Fruit fly (Drosophila melanogaster) whole organism, adult: ENCODE measurements around the gene Rpt5.

Experiments used
- CG11617 ChIP-seq: fragments of 200-800 bp; sonication (Bioruptor generic); optimal IDR thresholded peaks from 2 replicates; lab custom pipeline; 2017; ENCODE audit warnings: mild to moderate bottlenecking, missing biosample characterization, missing genetic modification reagents, missing genetic modification characterization
- CG7045 ChIP-seq: fragments of 200-800 bp; sonication (Bioruptor generic); optimal IDR thresholded peaks from 2 replicates; lab custom pipeline; 2017; ENCODE audit warnings: missing biosample characterization, mild to moderate bottlenecking, missing genetic modification characterization
- CG7101 ChIP-seq: fragments of 200-800 bp; sonication (Bioruptor generic); optimal IDR thresholded peaks from 2 replicates; lab custom pipeline; 2018; ENCODE audit warnings: missing biosample characterization, mild to moderate bottlenecking, missing genetic modification characterization, moderate library complexity
- Crg-1 ChIP-seq: fragments of 200-800 bp; sonication (Bioruptor generic); optimal IDR thresholded peaks from 2 replicates; lab custom pipeline; 2016; ENCODE audit warnings: missing biosample characterization, missing genetic modification characterization
- kay ChIP-seq: fragments of 200-800 bp; sonication (Bioruptor generic); peaks from one replicate; lab custom pipeline; 2016; ENCODE audit warnings: missing biosample characterization, missing genetic modification characterization, borderline replicate concordance

DNA sequence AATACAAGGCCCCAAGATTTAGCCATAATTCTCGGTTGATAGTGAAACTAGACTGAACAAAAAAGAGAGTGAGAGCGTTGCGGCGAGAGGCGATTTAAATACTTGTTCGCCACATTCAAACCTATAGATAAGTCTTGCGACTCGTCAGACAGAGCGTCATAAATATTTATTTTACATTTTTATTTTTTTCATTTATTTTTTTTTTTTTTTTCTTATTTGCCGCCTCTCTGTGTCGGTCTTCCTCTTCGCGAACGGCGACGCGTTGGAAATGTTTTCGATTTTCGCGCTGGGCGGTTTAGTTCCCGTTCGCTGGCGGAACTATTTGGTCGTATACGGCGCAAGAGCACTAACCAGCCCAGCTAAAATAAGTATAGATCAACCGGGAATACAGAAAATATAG is 24.6 kb upstream of the Rpt5 start:
- TF ChIP-seq CG7045 (GFP tag; lab: Kevin White, UChicago) = no peak
- TF ChIP-seq Crg-1 (GFP tag; lab: Kevin White, UChicago) = no peak
- TF ChIP-seq CG7101 = peak; percentile 26
- peak; percentile 96 for TF ChIP-seq kay
- no peak for TF ChIP-seq CG11617 (GFP tag; lab: Kevin White, UChicago)
